Worm (Caenorhabditis elegans) whole organism, midembryonic: Measurements from ENCODE around the gene F14F9.2.

ENCODE experiments used
- T22C8.4 ChIP-seq: fragments of 200-800 bp; sonication (Bioruptor generic); IDR thresholded peaks from 2 replicates; pipeline ENCODE4 v1.3.6; 2022; ENCODE audit warnings: missing genetic modification characterization, missing compliant biosample characterization
- flt-1 ChIP-seq: fragments of 200-800 bp; sonication (Bioruptor generic); IDR thresholded peaks from 2 replicates; pipeline ENCODE4 v1.3.6; 2022; ENCODE audit warnings: missing genetic modification characterization, missing compliant biosample characterization
- med-1 ChIP-seq: sonication (generic microtip); optimal IDR thresholded peaks from 2 replicates; lab custom pipeline; 2017; ENCODE audit warnings: missing genetic modification characterization, mild to moderate bottlenecking, missing compliant biosample characterization, antibody characterized with exemption, missing genetic modification reagents; ENCODE audit not compliant: insufficient read depth
- ref-1 ChIP-seq: fragments of 200-800 bp; sonication (Bioruptor generic); conservative IDR thresholded peaks from 2 replicates; pipeline ENCODE4 v1.3.6; 2022; ENCODE audit warnings: missing genetic modification reagents, missing genetic modification characterization, missing compliant biosample characterization
- tab-1 ChIP-seq: fragments of 200-800 bp; sonication (Bioruptor generic); IDR thresholded peaks from 2 replicates; pipeline ENCODE4 v1.3.6; 2022; ENCODE audit warnings: missing genetic modification characterization, missing compliant biosample characterization
- ztf-29 ChIP-seq: fragments of 200-800 bp; sonication (Bioruptor generic); IDR thresholded peaks from 2 replicates; pipeline ENCODE4 v1.3.6; 2022; ENCODE audit warnings: missing genetic modification reagents, missing genetic modification characterization, missing compliant biosample characterization

- no peak for TF ChIP-seq med-1 (GFP tag; lab: Kevin White, UChicago)
- TF ChIP-seq ref-1: no peak
- no peak for TF ChIP-seq flt-1 (GFP tag; lab: Robert Waterston, UW)
- TF ChIP-seq tab-1 (GFP tag; lab: Robert Waterston, UW): no peak
- no peak for TF ChIP-seq ztf-29 (GFP tag; lab: Robert Waterston, UW)
- TF ChIP-seq T22C8.4 (GFP tag; lab: Robert Waterston, UW): no peak
These were observed 33.4 kb downstream of the F14F9.2 start for ce11 chrV:5178051-5178450.
